Worm (Caenorhabditis elegans): Measurements from ENCODE around the gene Y14H12A.2.

ce11 chrII:3978198-3978597 lies 11.3 kb downstream of the Y14H12A.2 start:
- TF ChIP-seq ceh-88 (GFP tag; IDR thresholded peaks at IDR 0.05) (no peak), ama-1 (optimal IDR thresholded peaks at IDR 0.05) (no peak), ces-1 (GFP tag; optimal IDR thresholded peaks at IDR 0.05) (no peak)
